Worm (Caenorhabditis elegans): ENCODE measurements around the gene F34H10.1.
"Not testable (repeated sequence)": the region's sequence is repeated elsewhere in the genome, so short reads cannot be mapped to it uniquely, and the experiment has no call there.

ce11 chrX:9627164-9627563, 1.2 kb downstream of the F34H10.1 start:
- TF ChIP-seq unc-39 (tag; optimal IDR thresholded peaks at IDR 0.05); ceh-82 (tag; optimal IDR thresholded peaks at IDR 0.05); dpl-1 (GFP tag; optimal IDR thresholded peaks at IDR 0.05); skn-1 (tag; optimal IDR thresholded peaks at IDR 0.05): not testable (repeated sequence)
